Fruit fly (Drosophila melanogaster): Measurements from ENCODE around the gene CG4408.
A peak's percentile ranks its signal among the peaks of the same experiment; 100 is the strongest.

Gene CG4408

DNA sequence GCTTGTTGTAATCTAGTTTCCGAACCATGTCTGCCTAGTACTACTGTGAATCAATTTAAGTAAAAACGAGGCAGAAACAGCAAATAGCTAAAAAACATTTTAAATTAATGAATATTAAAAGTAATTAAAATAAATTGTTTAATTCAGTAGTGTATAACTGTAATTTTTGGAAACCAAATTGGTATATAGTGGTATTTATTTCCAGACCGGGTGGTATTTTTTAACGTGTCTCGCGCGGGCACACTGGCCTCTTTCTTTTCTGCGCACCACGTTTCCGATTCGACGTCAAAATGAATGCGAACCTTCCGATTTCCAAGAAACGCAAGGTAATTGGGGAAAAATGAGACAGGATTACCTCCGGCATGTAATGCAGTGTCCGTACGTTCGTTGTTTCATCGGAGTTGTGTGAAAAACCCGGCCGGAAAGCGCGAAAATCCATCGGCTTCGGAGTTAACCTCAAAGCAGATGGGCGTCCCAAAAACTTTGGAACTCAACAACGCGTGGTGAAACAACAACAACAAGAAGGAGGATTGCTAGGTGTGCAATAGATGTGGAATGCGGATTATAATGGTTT, 4.7 kb downstream of the CG4408 start, which contains the start of gene RpS3 (continued):
- TF ChIP-seq CG4617 (GFP tag; optimal IDR thresholded peaks at IDR 0.05; ENCODE audit: borderline replicate concordance): peak; percentile 30
- TF ChIP-seq sob (GFP tag; IDR thresholded peaks at IDR 0.05): peak; percentile 29; the same call in 1 of the 2 replicates
- TF ChIP-seq klu (GFP tag; IDR thresholded peaks at IDR 0.05): no peak
- TF ChIP-seq gro (GFP tag; optimal IDR thresholded peaks at IDR 0.05): no peak
- peak; percentile 10 for TF ChIP-seq CG17186 (GFP tag; optimal IDR thresholded peaks at IDR 0.05)
- TF ChIP-seq CG12744 (GFP tag; optimal IDR thresholded peaks at IDR 0.05): no peak
- TF ChIP-seq CG9797 (GFP tag; optimal IDR thresholded peaks at IDR 0.05): peak; percentile 83
- TF ChIP-seq CG11504 (tag; optimal IDR thresholded peaks at IDR 0.05): peak; percentile 57
- no peak for TF ChIP-seq CG11456 (GFP tag; IDR thresholded peaks at IDR 0.05)
- no peak for TF ChIP-seq CG14965 (GFP tag; optimal IDR thresholded peaks at IDR 0.05; ENCODE audit: borderline replicate concordance)
- no peak; the same call in 1 of the 2 replicates for TF ChIP-seq Bgb (GFP tag; IDR thresholded peaks at IDR 0.05; ENCODE audit: partially characterized antibody)
- TF ChIP-seq CG10543 (GFP tag; optimal IDR thresholded peaks at IDR 0.05): no peak
- TF ChIP-seq repo (GFP tag; optimal IDR thresholded peaks at IDR 0.05): no peak
- TF ChIP-seq CG7786 (GFP tag; optimal IDR thresholded peaks at IDR 0.05): no peak
- TF ChIP-seq tap (tag; optimal IDR thresholded peaks at IDR 0.05): no peak
- TF ChIP-seq Sox100B (GFP tag; optimal IDR thresholded peaks at IDR 0.05): no peak
- TF ChIP-seq CG3838 (GFP tag; optimal IDR thresholded peaks at IDR 0.05): no peak
- TF ChIP-seq CG3281 (GFP tag; optimal IDR thresholded peaks at IDR 0.05): peak; percentile 64
- TF ChIP-seq CG4328 (GFP tag; optimal IDR thresholded peaks at IDR 0.05): peak; percentile 12
- TF ChIP-seq Antp (GFP tag; optimal IDR thresholded peaks at IDR 0.05): no peak
- TF ChIP-seq CG10654 (GFP tag; optimal IDR thresholded peaks at IDR 0.05): no peak
- TF ChIP-seq tgo (GFP tag; IDR thresholded peaks at IDR 0.05): no peak
- TF ChIP-seq ems (GFP tag; optimal IDR thresholded peaks at IDR 0.05): no peak
- TF ChIP-seq shn (GFP tag; optimal IDR thresholded peaks at IDR 0.05): no peak
- TF ChIP-seq Hr51 (GFP tag; optimal IDR thresholded peaks at IDR 0.05): peak in 1 of 2 experiments; percentile 19
- TF ChIP-seq chinmo (GFP tag; IDR thresholded peaks at IDR 0.05; ENCODE audit: partially characterized antibody): no peak
- TF ChIP-seq Six4 (GFP tag; optimal IDR thresholded peaks at IDR 0.05): no peak
- no peak for TF ChIP-seq BtbVII (GFP tag; optimal IDR thresholded peaks at IDR 0.05)
- TF ChIP-seq Ets97D (GFP tag; optimal IDR thresholded peaks at IDR 0.05): peak; percentile 78
- TF ChIP-seq CG15479 (GFP tag; optimal IDR thresholded peaks at IDR 0.05): no peak
- TF ChIP-seq da (GFP tag; optimal IDR thresholded peaks at IDR 0.05): no peak
- no peak for TF ChIP-seq usp (GFP tag; optimal IDR thresholded peaks at IDR 0.05)
- no peak for TF ChIP-seq CG30431 (GFP tag; optimal IDR thresholded peaks at IDR 0.05)
- peak; percentile 6 for TF ChIP-seq D19A (tag; optimal IDR thresholded peaks at IDR 0.05)
- TF ChIP-seq her (GFP tag; optimal IDR thresholded peaks at IDR 0.05): no peak
- no peak for TF ChIP-seq vvl (GFP tag; IDR thresholded peaks at IDR 0.05)
- TF ChIP-seq sisA (GFP tag; IDR thresholded peaks at IDR 0.05): no peak
- peak; percentile 2 for TF ChIP-seq D (optimal IDR thresholded peaks at IDR 0.05)
- no peak for TF ChIP-seq D (GFP tag; optimal IDR thresholded peaks at IDR 0.05)
- peak; percentile 64 for TF ChIP-seq pzg (GFP tag; optimal IDR thresholded peaks at IDR 0.05)
- no peak for TF ChIP-seq CG18476 (GFP tag; optimal IDR thresholded peaks at IDR 0.05)
- TF ChIP-seq H2.0 (GFP tag; IDR thresholded peaks at IDR 0.05): no peak
- no peak for TF ChIP-seq ac (GFP tag; optimal IDR thresholded peaks at IDR 0.05)
- TF ChIP-seq CG12659 (GFP tag; optimal IDR thresholded peaks at IDR 0.05): peak; percentile 50
- TF ChIP-seq CrebB (tag; optimal IDR thresholded peaks at IDR 0.05): peak; percentile 40
- TF ChIP-seq pnt (GFP tag; optimal IDR thresholded peaks at IDR 0.05): no peak
- no peak for TF ChIP-seq CG3163 (GFP tag; optimal IDR thresholded peaks at IDR 0.05)
- no peak for TF ChIP-seq HLH4C (GFP tag; IDR thresholded peaks at IDR 0.05; ENCODE audit: partially characterized antibody)
- TF ChIP-seq CG3726 (GFP tag; IDR thresholded peaks at IDR 0.05): no peak
- no peak for TF ChIP-seq CG8765 (GFP tag; IDR thresholded peaks at IDR 0.05)
- no peak for TF ChIP-seq slou (GFP tag; optimal IDR thresholded peaks at IDR 0.05)

Data from whole organism, embryonic.